Fruit fly (Drosophila melanogaster): ENCODE measurements around the gene CG42717.
A peak's percentile ranks its signal among the peaks of the same experiment; 100 is the strongest.

CG42717 gene

dm6 chr3L:15999358-16000005 is 33.5 kb downstream of the CG42717 start:
- TF ChIP-seq Hsf (GFP tag; optimal IDR thresholded peaks at IDR 0.05) (no peak), CG10979 (tag; optimal IDR thresholded peaks at IDR 0.05) (peak; percentile 35), Mes4 (GFP tag; optimal IDR thresholded peaks at IDR 0.05) (no peak), H15 (GFP tag; IDR thresholded peaks at IDR 0.05) (no peak), CG15011 (GFP tag; optimal IDR thresholded peaks at IDR 0.05) (no peak), CG33213 (GFP tag; optimal IDR thresholded peaks at IDR 0.05) (no peak), fd3F (GFP tag; optimal IDR thresholded peaks at IDR 0.05) (peak; percentile 41), CG4360 (GFP tag; IDR thresholded peaks at IDR 0.05) (0 out of 2 replicates have a peak, but pooled peaks have one; percentile 19), CG17361 (GFP tag; IDR thresholded peaks at IDR 0.05) (peak; percentile 44; the same call in 1 of the 3 replicates), CG15601 (tag; optimal IDR thresholded peaks at IDR 0.05) (peak; percentile 23), fu2 (GFP tag; optimal IDR thresholded peaks at IDR 0.05) (peak; percentile 10), zen (tag; optimal IDR thresholded peaks at IDR 0.05) (no peak), HLH3B (GFP tag; IDR thresholded peaks at IDR 0.05) (peak; percentile 40; the same call in 1 of the 2 replicates), zf30C (GFP tag; optimal IDR thresholded peaks at IDR 0.05) (no peak), CG2120 (GFP tag; optimal IDR thresholded peaks at IDR 0.05) (peak; percentile 72), CG31441 (GFP tag; IDR thresholded peaks at IDR 0.05) (peak; percentile 25; the same call in 1 of the 2 replicates), dmrt99B (tag; optimal IDR thresholded peaks at IDR 0.05) (no peak), sna (GFP tag; IDR thresholded peaks at IDR 0.05; ENCODE audit: partially characterized antibody) (no peak), NC2β (GFP tag; optimal IDR thresholded peaks at IDR 0.05) (no peak), slbo (GFP tag; IDR thresholded peaks at IDR 0.05) (peak; percentile 79), zfh1 (GFP tag; IDR thresholded peaks at IDR 0.05) (no peak), dan (GFP tag; IDR thresholded peaks at IDR 0.05) (no peak), ranshi (GFP tag; IDR thresholded peaks at IDR 0.05) (peak; percentile 56; the same call in 1 of the 2 replicates), Blimp-1 (GFP tag; optimal IDR thresholded peaks at IDR 0.05) (no peak), chinmo (GFP tag; IDR thresholded peaks at IDR 0.05; ENCODE audit: partially characterized antibody) (peak; percentile 85; the same call in 3 of the 4 replicates), CG11398 (GFP tag; optimal IDR thresholded peaks at IDR 0.05) (no peak), corto (GFP tag; optimal IDR thresholded peaks at IDR 0.05) (no peak), CTCF (GFP tag; optimal IDR thresholded peaks at IDR 0.05) (no peak), oc (tag; optimal IDR thresholded peaks at IDR 0.05) (no peak), salm (tag; optimal IDR thresholded peaks at IDR 0.05) (peak; percentile 25), eyg (GFP tag; optimal IDR thresholded peaks at IDR 0.05) (no peak), NK7.1 (GFP tag; optimal IDR thresholded peaks at IDR 0.05) (no peak), bcd (GFP tag; optimal IDR thresholded peaks at IDR 0.05) (peak; percentile 11), slou (GFP tag; optimal IDR thresholded peaks at IDR 0.05) (no peak), CG13624 (GFP tag; optimal IDR thresholded peaks at IDR 0.05) (no peak), z (GFP tag; IDR thresholded peaks at IDR 0.05) (0 out of 3 replicates have a peak, but pooled peaks have one; percentile 25), abd-A (tag; optimal IDR thresholded peaks at IDR 0.05) (no peak), klu (GFP tag; IDR thresholded peaks at IDR 0.05) (no peak), ERR (GFP tag; optimal IDR thresholded peaks at IDR 0.05) (no peak), Lhr (GFP tag; optimal IDR thresholded peaks at IDR 0.05) (no peak), CG7963 (GFP tag; IDR thresholded peaks at IDR 0.05; ENCODE audit: partially characterized antibody) (no peak), pum (GFP tag; optimal IDR thresholded peaks at IDR 0.05) (no peak), CrebB (tag; optimal IDR thresholded peaks at IDR 0.05) (no peak), Kr (GFP tag; optimal IDR thresholded peaks at IDR 0.05) (no peak), gt (GFP tag; IDR thresholded peaks at IDR 0.05) (no peak), NFAT (GFP tag; IDR thresholded peaks at IDR 0.05) (no peak), fd96Cb (tag; optimal IDR thresholded peaks at IDR 0.05) (peak; percentile 6), CG30403 (GFP tag; optimal IDR thresholded peaks at IDR 0.05) (no peak), CG42726 (GFP tag; IDR thresholded peaks at IDR 0.05; ENCODE audit: partially characterized antibody) (no peak), CG1602 (GFP tag; optimal IDR thresholded peaks at IDR 0.05) (no peak), CG12155 (GFP tag; optimal IDR thresholded peaks at IDR 0.05) (peak; percentile 11)

Measured in whole organism, embryonic.